Fruit fly (Drosophila melanogaster) whole organism, embryonic: ENCODE measurements around the gene CG13996.

Experiments used
- Antp ChIP-seq: fragments of 200-800 bp; sonication (Bioruptor generic); optimal IDR thresholded peaks from 3 replicates; lab custom pipeline; 2016; ENCODE audit warnings: missing biosample characterization, missing genetic modification characterization
- Asciz ChIP-seq: fragments of 200-800 bp; sonication (Bioruptor generic); optimal IDR thresholded peaks from 2 replicates; lab custom pipeline; 2017; ENCODE audit warnings: missing biosample characterization, mild to moderate bottlenecking, missing genetic modification characterization, missing genetic modification reagents
- CG11398 ChIP-seq: fragments of 200-800 bp; sonication (Bioruptor generic); optimal IDR thresholded peaks from 2 replicates; lab custom pipeline; 2016; ENCODE audit warnings: missing biosample characterization, missing genetic modification characterization
- CG12659 ChIP-seq: fragments of 200-800 bp; sonication (Bioruptor generic); optimal IDR thresholded peaks from 3 replicates; lab custom pipeline; 2017; ENCODE audit warnings: mild to moderate bottlenecking, missing biosample characterization, missing genetic modification reagents, missing genetic modification characterization
- CG13894 ChIP-seq: fragments of 200-800 bp; sonication (Bioruptor generic); optimal IDR thresholded peaks from 3 replicates; lab custom pipeline; 2018; ENCODE audit warnings: missing biosample characterization, mild to moderate bottlenecking, missing genetic modification characterization, moderate library complexity
- CG14965 ChIP-seq: fragments of 200-800 bp; sonication (Bioruptor generic); optimal IDR thresholded peaks from 2 replicates; lab custom pipeline; 2016; ENCODE audit warnings: missing biosample characterization, missing genetic modification characterization, borderline replicate concordance
- CG15269 ChIP-seq: fragments of 200-800 bp; sonication (Bioruptor generic); optimal IDR thresholded peaks from 2 replicates; lab custom pipeline; 2018; ENCODE audit warnings: missing biosample characterization, mild to moderate bottlenecking, missing genetic modification characterization, moderate library complexity
- CG17829 ChIP-seq: fragments of 200-800 bp; optimal IDR thresholded peaks from 2 replicates; lab custom pipeline; 2019; ENCODE audit warnings: missing biosample characterization, mild to moderate bottlenecking, missing genetic modification characterization, moderate library complexity
- CG18599 ChIP-seq: fragments of 200-800 bp; sonication (Bioruptor generic); optimal IDR thresholded peaks from 3 replicates; lab custom pipeline; 2017; ENCODE audit warnings: missing biosample characterization, missing genetic modification characterization, mild to moderate bottlenecking, moderate library complexity, missing genetic modification reagents
- CG2116 ChIP-seq: fragments of 200-800 bp; sonication (Bioruptor generic); optimal IDR thresholded peaks from 3 replicates; lab custom pipeline; 2018; ENCODE audit warnings: missing biosample characterization, mild to moderate bottlenecking, missing genetic modification characterization
- CG3163 ChIP-seq: fragments of 200-800 bp; sonication (Bioruptor generic); optimal IDR thresholded peaks from 3 replicates; lab custom pipeline; 2016; ENCODE audit warnings: missing biosample characterization, missing genetic modification characterization
- CG4617 ChIP-seq: fragments of 200-800 bp; sonication (Bioruptor generic); optimal IDR thresholded peaks from 3 replicates; lab custom pipeline; 2016; ENCODE audit warnings: missing biosample characterization, missing genetic modification characterization, borderline replicate concordance
- CG4707 ChIP-seq: fragments of 200-800 bp; sonication (Bioruptor generic); optimal IDR thresholded peaks from 2 replicates; lab custom pipeline; 2018; ENCODE audit warnings: missing biosample characterization, mild to moderate bottlenecking, missing genetic modification characterization, moderate library complexity
- CG4820 ChIP-seq: fragments of 200-800 bp; sonication (Bioruptor generic); optimal IDR thresholded peaks from 3 replicates; lab custom pipeline; 2016; ENCODE audit warnings: missing biosample characterization, missing genetic modification characterization
- CG6272 ChIP-seq: fragments of 200-800 bp; sonication (Bioruptor generic); IDR thresholded peaks from 2 replicates; pipeline ENCODE4 v1.3.6; 2022; ENCODE audit warnings: missing biosample characterization, missing genetic modification characterization
- CG7839 ChIP-seq: fragments of 200-800 bp; sonication (Bioruptor generic); optimal IDR thresholded peaks from 3 replicates; lab custom pipeline; 2018; ENCODE audit warnings: missing biosample characterization, mild to moderate bottlenecking, missing genetic modification characterization, moderate library complexity
- CG8478 ChIP-seq: fragments of >200 bp; optimal IDR thresholded peaks from 2 replicates; lab custom pipeline; 2018
- CG8765 ChIP-seq: fragments of 200-800 bp; sonication (Bioruptor generic); IDR thresholded peaks from 2 replicates; pipeline ENCODE4 v1.3.6; 2022; ENCODE audit warnings: missing biosample characterization, missing genetic modification characterization
- CrebB ChIP-seq: fragments of 200-800 bp; sonication (Bioruptor generic); optimal IDR thresholded peaks from 3 replicates; lab custom pipeline; 2018; ENCODE audit warnings: missing biosample characterization, mild to moderate bottlenecking, missing genetic modification characterization
- Dad ChIP-seq: fragments of 200-800 bp; sonication (Bioruptor generic); optimal IDR thresholded peaks from 3 replicates; lab custom pipeline; 2016; ENCODE audit warnings: missing biosample characterization, missing genetic modification characterization
- Dp ChIP-seq: fragments of 200-800 bp; sonication (Bioruptor generic); optimal IDR thresholded peaks from 2 replicates; lab custom pipeline; 2018; ENCODE audit warnings: missing biosample characterization, mild to moderate bottlenecking, missing genetic modification characterization, moderate library complexity
- Eip74EF ChIP-seq, 2 experiments: fragments of 200-800 bp in 1 of 2; fragments of >200 bp in 1 of 2; sonication (Bioruptor generic) in 1 of 2; optimal IDR thresholded peaks; 2 replicates each; lab custom pipeline; 2017 to 2019; ENCODE audit warnings: missing biosample characterization in 2 of 2, missing genetic modification characterization in 2 of 2, mild to moderate bottlenecking in 1 of 2, moderate library complexity in 1 of 2
- Ets97D ChIP-seq: fragments of 200-800 bp; sonication (Bioruptor generic); optimal IDR thresholded peaks from 3 replicates; lab custom pipeline; 2016; ENCODE audit warnings: missing biosample characterization, missing genetic modification characterization
- Fer1 ChIP-seq: fragments of 200-800 bp; sonication (Bioruptor generic); optimal IDR thresholded peaks from 2 replicates; lab custom pipeline; 2017; ENCODE audit warnings: missing biosample characterization, mild to moderate bottlenecking, missing genetic modification characterization
- HmgZ ChIP-seq: fragments of 200-800 bp; sonication (Bioruptor generic); optimal IDR thresholded peaks from 2 replicates; lab custom pipeline; 2018; ENCODE audit warnings: missing biosample characterization, mild to moderate bottlenecking, missing genetic modification characterization
- Hr51 ChIP-seq, 2 experiments: fragments of 200-800 bp; sonication (Bioruptor generic); optimal IDR thresholded peaks; 2 replicates in 1 of 2; 3 replicates in 1 of 2; lab custom pipeline; 2016 to 2018; ENCODE audit warnings: missing biosample characterization in 2 of 2, missing genetic modification characterization in 2 of 2, mild to moderate bottlenecking in 1 of 2, moderate library complexity in 1 of 2
- MESR4 ChIP-seq: fragments of 200-800 bp; sonication (Bioruptor generic); optimal IDR thresholded peaks from 2 replicates; lab custom pipeline; 2018; ENCODE audit warnings: missing biosample characterization, mild to moderate bottlenecking, missing genetic modification characterization, moderate library complexity
- NK7.1 ChIP-seq: fragments of 200-800 bp; sonication (Bioruptor generic); optimal IDR thresholded peaks from 3 replicates; lab custom pipeline; 2016; ENCODE audit warnings: missing biosample characterization, missing genetic modification characterization
- Nf-YC ChIP-seq: fragments of 200-800 bp; optimal IDR thresholded peaks from 3 replicates; lab custom pipeline; 2019; ENCODE audit warnings: missing biosample characterization, mild to moderate bottlenecking, missing genetic modification characterization, moderate library complexity
- Side ChIP-seq: fragments of 200-800 bp; sonication (Bioruptor generic); optimal IDR thresholded peaks from 2 replicates; lab custom pipeline; 2016; ENCODE audit warnings: missing biosample characterization, missing genetic modification characterization
- Sry-δ ChIP-seq: fragments of 200-800 bp; sonication (Bioruptor generic); optimal IDR thresholded peaks from 2 replicates; lab custom pipeline; 2016; ENCODE audit warnings: missing biosample characterization, missing genetic modification characterization
- ap ChIP-seq: fragments of 200-800 bp; sonication (Bioruptor generic); IDR thresholded peaks from 2 replicates; pipeline ENCODE4 v1.3.6; 2022; ENCODE audit warnings: missing biosample characterization, missing genetic modification characterization
- crc ChIP-seq: fragments of 200-800 bp; sonication (Bioruptor generic); optimal IDR thresholded peaks from 2 replicates; lab custom pipeline; 2016; ENCODE audit warnings: missing biosample characterization, missing genetic modification characterization
- dm ChIP-seq: fragments of 200-800 bp; sonication (Bioruptor generic); optimal IDR thresholded peaks from 3 replicates; lab custom pipeline; 2016; ENCODE audit warnings: missing biosample characterization, missing genetic modification characterization
- dmrt99B ChIP-seq: fragments of 200-800 bp; sonication (Bioruptor generic); optimal IDR thresholded peaks from 2 replicates; lab custom pipeline; 2018; ENCODE audit warnings: missing biosample characterization, mild to moderate bottlenecking, missing genetic modification characterization, moderate library complexity
- emc ChIP-seq: fragments of 200-800 bp; sonication (Bioruptor generic); optimal IDR thresholded peaks from 2 replicates; lab custom pipeline; 2016; ENCODE audit warnings: missing biosample characterization, missing genetic modification characterization
- ftz-f1 ChIP-seq: fragments of 200-800 bp; sonication (Bioruptor generic); optimal IDR thresholded peaks from 2 replicates; lab custom pipeline; 2016; ENCODE audit warnings: missing biosample characterization, missing genetic modification characterization
- fu2 ChIP-seq: fragments of 200-800 bp; sonication (Bioruptor generic); optimal IDR thresholded peaks from 2 replicates; lab custom pipeline; 2016; ENCODE audit warnings: missing biosample characterization, missing genetic modification characterization
- gem ChIP-seq: fragments of 200-800 bp; sonication (Bioruptor generic); optimal IDR thresholded peaks from 2 replicates; lab custom pipeline; 2019; ENCODE audit warnings: missing biosample characterization, mild to moderate bottlenecking, missing genetic modification characterization, moderate library complexity
- gfzf ChIP-seq: fragments of 200-800 bp; sonication (Bioruptor generic); optimal IDR thresholded peaks from 2 replicates; lab custom pipeline; 2016; ENCODE audit warnings: missing biosample characterization, mild to moderate bottlenecking, missing genetic modification characterization, moderate library complexity
- gt ChIP-seq: fragments of 200-800 bp; sonication (Bioruptor generic); IDR thresholded peaks from 2 replicates; pipeline ENCODE4 v1.3.6; 2022; ENCODE audit warnings: missing biosample characterization, missing genetic modification characterization
- her ChIP-seq: fragments of 200-800 bp; sonication (Bioruptor generic); optimal IDR thresholded peaks from 2 replicates; lab custom pipeline; 2016; ENCODE audit warnings: missing biosample characterization, missing genetic modification characterization
- mam ChIP-seq: fragments of 200-800 bp; sonication (Bioruptor generic); optimal IDR thresholded peaks from 3 replicates; lab custom pipeline; 2016; ENCODE audit warnings: missing biosample characterization, missing genetic modification characterization
- nmo ChIP-seq: fragments of 200-800 bp; sonication (Bioruptor generic); optimal IDR thresholded peaks from 2 replicates; lab custom pipeline; 2018; ENCODE audit warnings: missing biosample characterization, mild to moderate bottlenecking, missing genetic modification characterization, moderate library complexity
- repo ChIP-seq: fragments of 200-800 bp; sonication (Bioruptor generic); optimal IDR thresholded peaks from 2 replicates; lab custom pipeline; 2016; ENCODE audit warnings: missing biosample characterization, missing genetic modification characterization
- trem ChIP-seq: fragments of 200-800 bp; optimal IDR thresholded peaks from 3 replicates; lab custom pipeline; 2019; ENCODE audit warnings: missing biosample characterization, mild to moderate bottlenecking, missing genetic modification characterization, moderate library complexity
- usp ChIP-seq: fragments of >200 bp; optimal IDR thresholded peaks from 2 replicates; lab custom pipeline; 2017; ENCODE audit warnings: missing biosample characterization, missing genetic modification characterization
- vfl ChIP-seq: fragments of 200-800 bp; sonication (Bioruptor generic); optimal IDR thresholded peaks from 2 replicates; lab custom pipeline; 2016; ENCODE audit warnings: missing biosample characterization, missing genetic modification characterization
- wek ChIP-seq: fragments of 200-800 bp; sonication (Bioruptor generic); optimal IDR thresholded peaks from 3 replicates; lab custom pipeline; 2018; ENCODE audit warnings: missing biosample characterization, mild to moderate bottlenecking, missing genetic modification characterization, moderate library complexity
- zfh2 ChIP-seq: fragments of 200-800 bp; sonication (Bioruptor generic); optimal IDR thresholded peaks from 2 replicates; lab custom pipeline; 2016; ENCODE audit warnings: missing biosample characterization, missing genetic modification characterization

CG13996 gene

DNA sequence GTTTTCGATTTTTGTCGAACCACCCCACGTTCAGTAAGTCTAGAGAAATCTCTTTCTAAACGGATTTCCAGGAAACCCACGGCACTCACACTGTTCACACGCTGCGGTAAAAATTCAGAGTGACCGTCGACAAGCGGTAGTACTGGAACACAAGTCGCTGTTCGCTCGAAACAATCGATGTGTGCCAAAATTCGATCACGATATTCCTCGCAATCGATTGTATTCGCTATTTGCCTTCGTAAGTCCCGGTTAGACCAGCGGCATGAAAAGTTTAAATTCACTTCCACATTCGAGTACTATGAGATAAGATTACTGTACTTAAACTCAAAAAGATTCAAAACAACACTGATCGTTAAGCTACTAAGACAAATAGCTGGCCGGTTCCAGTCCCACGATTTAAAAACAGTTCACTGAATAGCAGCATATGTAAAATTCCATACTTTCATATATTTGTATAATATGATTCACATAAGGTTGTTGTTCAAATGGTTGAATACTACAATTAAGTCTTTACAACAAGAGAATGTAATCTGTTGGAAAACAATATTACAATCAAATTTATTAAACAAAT is 39.7 kb upstream of the CG13996 start, which contains the start of gene chic:
TSS of gene chic (minus strand) at position 157 of the 571 bp plus-strand sequence.
- TF ChIP-seq dmrt99B (tag; lab: Kevin White, UChicago) (peak; percentile 12), repo (GFP tag; lab: Kevin White, UChicago) (peak; percentile 2), emc (GFP tag; lab: Kevin White, UChicago) (peak; percentile 23), Hr51 (GFP tag; optimal IDR thresholded peaks at IDR 0.05; lab: Kevin White, UChicago) (no peak), Asciz (GFP tag; lab: Kevin White, UChicago) (peak; percentile 13), CrebB (peak; percentile 52), crc (peak; percentile 6), dm (GFP tag; lab: Kevin White, UChicago) (peak; percentile 42), Eip74EF (GFP tag; optimal IDR thresholded peaks at IDR 0.05; lab: Kevin White, UChicago) (peak in 1 of 2 experiments; percentile 20), CG11398 (GFP tag; lab: Kevin White, UChicago) (peak; percentile 7), Nf-YC (tag; lab: Kevin White, UChicago) (peak; percentile 8), her (GFP tag; lab: Kevin White, UChicago) (peak; percentile 20), gfzf (GFP tag; lab: Kevin White, UChicago) (peak; percentile 68), nmo (no peak), CG4820 (GFP tag; lab: Kevin White, UChicago) (peak; percentile 5), gem (peak; percentile 29), ap (GFP tag; lab: Robert Waterston, UW) (no peak), fu2 (GFP tag; lab: Kevin White, UChicago) (peak; percentile 0), Dp (peak; percentile 45), CG4707 (GFP tag; lab: Kevin White, UChicago) (peak; percentile 1), ftz-f1 (GFP tag; lab: Kevin White, UChicago) (no peak), CG15269 (no peak), Antp (GFP tag; lab: Kevin White, UChicago) (peak; percentile 19), zfh2 (GFP tag; lab: Kevin White, UChicago) (peak; percentile 36), CG2116 (GFP tag; lab: Kevin White, UChicago) (peak; percentile 16), CG4617 (GFP tag; lab: Kevin White, UChicago) (peak; percentile 45), gt (GFP tag; lab: Robert Waterston, UW) (no peak), Sry-δ (peak; percentile 20), CG12659 (GFP tag; lab: Kevin White, UChicago) (peak; percentile 14), trem (tag; lab: Kevin White, UChicago) (peak; percentile 41), CG8765 (GFP tag; lab: Robert Waterston, UW) (no peak), Side (GFP tag; lab: Kevin White, UChicago) (peak; percentile 40), CG6272 (0 out of 2 replicates have a peak, but pooled peaks have one; percentile 10), CG13894 (tag; lab: Kevin White, UChicago) (peak; percentile 55), wek (peak; percentile 3), CG3163 (GFP tag; lab: Kevin White, UChicago) (peak; percentile 22), Ets97D (peak; percentile 23), CG14965 (GFP tag; lab: Kevin White, UChicago) (no peak), MESR4 (GFP tag; lab: Kevin White, UChicago) (peak; percentile 58), NK7.1 (no peak), mam (GFP tag; lab: Kevin White, UChicago) (peak; percentile 21), Dad (GFP tag; lab: Kevin White, UChicago) (peak; percentile 13), CG8478 (lab: Kevin White, UChicago) (peak; percentile 28), CG7839 (peak; percentile 7), vfl (peak; percentile 8), CG18599 (GFP tag; lab: Kevin White, UChicago) (peak; percentile 16), HmgZ (tag; lab: Kevin White, UChicago) (peak; percentile 48), usp (GFP tag; lab: Kevin White, UChicago) (no peak), CG17829 (peak; percentile 21), Fer1 (peak; percentile 22)
